Fruit fly (Drosophila melanogaster) whole organism, embryonic: ENCODE data around the gene Rbp1-like.

Experiments used
- ATbp ChIP-seq: fragments of 200-800 bp; sonication (Bioruptor generic); optimal IDR thresholded peaks from 2 replicates; lab custom pipeline; 2017; ENCODE audit warnings: missing biosample characterization, mild to moderate bottlenecking, missing genetic modification characterization, missing genetic modification reagents
- CG10274 ChIP-seq: fragments of 200-800 bp; sonication (Bioruptor generic); optimal IDR thresholded peaks from 3 replicates; lab custom pipeline; 2017; ENCODE audit warnings: missing biosample characterization, mild to moderate bottlenecking, missing genetic modification characterization
- CG10366 ChIP-seq: fragments of 200-800 bp; sonication (Bioruptor generic); IDR thresholded peaks from 2 replicates; pipeline ENCODE4 v1.3.6; 2022; ENCODE audit warnings: missing biosample characterization, missing genetic modification characterization
- CG11456 ChIP-seq: fragments of 200-800 bp; sonication (Bioruptor generic); IDR thresholded peaks from 3 replicates; pipeline ENCODE4 v1.3.6; 2022; ENCODE audit warnings: missing biosample characterization, missing genetic modification characterization
- CG11723 ChIP-seq: fragments of 200-800 bp; sonication (Bioruptor generic); optimal IDR thresholded peaks from 2 replicates; lab custom pipeline; 2017; ENCODE audit warnings: missing biosample characterization, mild to moderate bottlenecking, missing genetic modification characterization
- CG14860 ChIP-seq: fragments of 200-800 bp; sonication (Bioruptor generic); IDR thresholded peaks from 3 replicates; pipeline ENCODE4 v1.3.6; 2022; ENCODE audit warnings: missing biosample characterization, missing genetic modification characterization; ENCODE audit not compliant: partially characterized antibody
- CG15479 ChIP-seq: fragments of 200-800 bp; sonication (Bioruptor generic); optimal IDR thresholded peaks from 3 replicates; lab custom pipeline; 2019; ENCODE audit warnings: missing biosample characterization, mild to moderate bottlenecking, missing genetic modification characterization, moderate library complexity
- CG2116 ChIP-seq: fragments of 200-800 bp; sonication (Bioruptor generic); optimal IDR thresholded peaks from 3 replicates; lab custom pipeline; 2018; ENCODE audit warnings: missing biosample characterization, mild to moderate bottlenecking, missing genetic modification characterization
- CG32532 ChIP-seq: fragments of 200-800 bp; sonication (Bioruptor generic); IDR thresholded peaks from 2 replicates; pipeline ENCODE4 v1.3.6; 2022; ENCODE audit warnings: missing biosample characterization, missing genetic modification characterization
- CG34376 ChIP-seq: fragments of 200-800 bp; sonication (Bioruptor generic); optimal IDR thresholded peaks from 2 replicates; lab custom pipeline; 2018; ENCODE audit warnings: missing biosample characterization, mild to moderate bottlenecking, missing genetic modification characterization
- CG3995 ChIP-seq: fragments of 200-800 bp; sonication (Bioruptor generic); optimal IDR thresholded peaks from 3 replicates; lab custom pipeline; 2016; ENCODE audit warnings: missing biosample characterization, missing genetic modification characterization
- CG6175 ChIP-seq: fragments of 200-800 bp; sonication (Bioruptor generic); IDR thresholded peaks from 3 replicates; pipeline ENCODE4 v1.3.6; 2022; ENCODE audit warnings: missing biosample characterization, missing genetic modification characterization
- CG6254 ChIP-seq: fragments of 200-800 bp; sonication (Bioruptor generic); optimal IDR thresholded peaks from 3 replicates; lab custom pipeline; 2017; ENCODE audit warnings: mild to moderate bottlenecking, missing biosample characterization, missing genetic modification reagents, missing genetic modification characterization
- CG6791 ChIP-seq: fragments of 200-800 bp; sonication (Bioruptor generic); IDR thresholded peaks from 3 replicates; pipeline ENCODE4 v1.3.6; 2022; ENCODE audit warnings: missing biosample characterization, missing genetic modification characterization; ENCODE audit not compliant: partially characterized antibody
- CG7372 ChIP-seq: fragments of 200-800 bp; sonication (Bioruptor generic); IDR thresholded peaks from 2 replicates; pipeline ENCODE4 v1.3.6; 2022; ENCODE audit warnings: missing biosample characterization, missing genetic modification characterization
- Chrac-16 ChIP-seq: fragments of 200-800 bp; sonication (Bioruptor generic); optimal IDR thresholded peaks from 3 replicates; lab custom pipeline; 2016; ENCODE audit warnings: missing biosample characterization, missing genetic modification characterization
- CoRest ChIP-seq: fragments of 200-800 bp; sonication (Bioruptor generic); optimal IDR thresholded peaks from 3 replicates; lab custom pipeline; 2018; ENCODE audit warnings: missing biosample characterization, mild to moderate bottlenecking, missing genetic modification characterization, moderate library complexity
- Dbx ChIP-seq: fragments of 200-800 bp; sonication (Bioruptor generic); IDR thresholded peaks from 3 replicates; pipeline ENCODE4 v1.3.6; 2022; ENCODE audit warnings: missing biosample characterization, missing genetic modification characterization
- Drgx ChIP-seq: fragments of 200-800 bp; sonication (Bioruptor generic); IDR thresholded peaks from 2 replicates; pipeline ENCODE4 v1.3.6; 2022; ENCODE audit warnings: missing biosample characterization, missing genetic modification characterization
- E2f1 ChIP-seq: fragments of 200-800 bp; sonication (Bioruptor generic); IDR thresholded peaks from 2 replicates; pipeline ENCODE4 v1.3.6; 2022; ENCODE audit warnings: missing biosample characterization, missing genetic modification characterization
- E2f2 ChIP-seq: fragments of 200-800 bp; sonication (Bioruptor generic); IDR thresholded peaks from 2 replicates; pipeline ENCODE4 v1.3.6; 2022; ENCODE audit warnings: missing biosample characterization, missing genetic modification characterization
- Hmx ChIP-seq: fragments of 200-800 bp; sonication (Bioruptor generic); optimal IDR thresholded peaks from 2 replicates; lab custom pipeline; 2016; ENCODE audit warnings: missing biosample characterization, missing genetic modification characterization
- Neu2 ChIP-seq: fragments of 200-800 bp; sonication (Bioruptor generic); optimal IDR thresholded peaks from 3 replicates; lab custom pipeline; 2016; ENCODE audit warnings: missing biosample characterization, missing genetic modification characterization, borderline replicate concordance
- Nf-YA ChIP-seq: fragments of 200-800 bp; sonication (Bioruptor generic); IDR thresholded peaks from 2 replicates; pipeline ENCODE4 v1.3.6; 2022; ENCODE audit warnings: missing biosample characterization, missing genetic modification characterization
- Ptx1 ChIP-seq: fragments of 200-800 bp; sonication (Bioruptor generic); IDR thresholded peaks from 2 replicates; pipeline ENCODE4 v1.3.6; 2022; ENCODE audit warnings: missing biosample characterization, missing genetic modification characterization
- Sin3A ChIP-seq: fragments of >200 bp; optimal IDR thresholded peaks from 2 replicates; lab custom pipeline; 2018
- Sox102F ChIP-seq: fragments of 200-800 bp; sonication (Bioruptor generic); optimal IDR thresholded peaks from 2 replicates; lab custom pipeline; 2018; ENCODE audit warnings: missing biosample characterization, mild to moderate bottlenecking, missing genetic modification characterization, moderate library complexity
- Tbp ChIP-seq: fragments of >200 bp; optimal IDR thresholded peaks from 2 replicates; lab custom pipeline; 2018; ENCODE audit warnings: missing biosample characterization, missing genetic modification characterization
- YL-1 ChIP-seq: fragments of 200-800 bp; sonication (Bioruptor generic); optimal IDR thresholded peaks from 3 replicates; lab custom pipeline; 2017; ENCODE audit warnings: missing biosample characterization, mild to moderate bottlenecking, missing genetic modification characterization
- bcd ChIP-seq: fragments of 200-800 bp; sonication (Bioruptor generic); optimal IDR thresholded peaks from 2 replicates; lab custom pipeline; 2017; ENCODE audit warnings: missing biosample characterization, mild to moderate bottlenecking, missing genetic modification characterization
- btn ChIP-seq: fragments of 200-800 bp; sonication (Bioruptor generic); optimal IDR thresholded peaks from 2 replicates; lab custom pipeline; 2016; ENCODE audit warnings: missing biosample characterization, missing genetic modification characterization
- chm ChIP-seq: fragments of 200-800 bp; sonication (Bioruptor generic); IDR thresholded peaks from 2 replicates; pipeline ENCODE4 v1.3.6; 2022; ENCODE audit warnings: missing biosample characterization, missing genetic modification characterization
- croc ChIP-seq: fragments of 200-800 bp; sonication (Bioruptor generic); conservative IDR thresholded peaks from 3 replicates; pipeline ENCODE4 v1.3.6; 2022; ENCODE audit warnings: missing biosample characterization, missing genetic modification characterization
- crol ChIP-seq: fragments of 200-800 bp; sonication (Bioruptor generic); IDR thresholded peaks from 2 replicates; pipeline ENCODE4 v1.3.6; 2022; ENCODE audit warnings: missing biosample characterization, missing genetic modification characterization
- dysf ChIP-seq: fragments of 200-800 bp; sonication (Bioruptor generic); IDR thresholded peaks from 3 replicates; pipeline ENCODE4 v1.3.6; 2022; ENCODE audit warnings: missing biosample characterization, missing genetic modification characterization
- ems ChIP-seq: fragments of 200-800 bp; sonication (Bioruptor generic); optimal IDR thresholded peaks from 3 replicates; lab custom pipeline; 2016; ENCODE audit warnings: missing biosample characterization, missing genetic modification characterization
- en ChIP-seq: fragments of 200-800 bp; sonication (Bioruptor generic); optimal IDR thresholded peaks from 2 replicates; lab custom pipeline; 2016; ENCODE audit warnings: missing biosample characterization, missing genetic modification characterization
- esg ChIP-seq: fragments of 200-800 bp; sonication (Bioruptor generic); conservative IDR thresholded peaks from 2 replicates; pipeline ENCODE4 v1.3.6; 2022; ENCODE audit warnings: missing biosample characterization, missing genetic modification characterization
- fd64A ChIP-seq: fragments of 200-800 bp; sonication (Bioruptor generic); optimal IDR thresholded peaks from 3 replicates; lab custom pipeline; 2018; ENCODE audit warnings: missing biosample characterization, mild to moderate bottlenecking, missing genetic modification characterization
- hbn ChIP-seq: fragments of 200-800 bp; sonication (Bioruptor generic); IDR thresholded peaks from 2 replicates; pipeline ENCODE4 v1.3.6; 2022; ENCODE audit warnings: missing biosample characterization, missing genetic modification characterization; ENCODE audit not compliant: partially characterized antibody
- ind ChIP-seq: fragments of 200-800 bp; sonication (Bioruptor generic); optimal IDR thresholded peaks from 3 replicates; lab custom pipeline; 2016; ENCODE audit warnings: missing biosample characterization, missing genetic modification characterization
- jing ChIP-seq: fragments of 200-800 bp; sonication (Bioruptor generic); optimal IDR thresholded peaks from 2 replicates; lab custom pipeline; 2018; ENCODE audit warnings: missing biosample characterization, mild to moderate bottlenecking, missing genetic modification characterization
- lola ChIP-seq, 3 experiments: fragments of >200 bp in 2 of 3; fragments of 200-800 bp in 1 of 3; sonication (Bioruptor generic) in 1 of 3; optimal IDR thresholded peaks; 2 replicates each; lab custom pipeline; 2017 to 2019; ENCODE audit warnings: missing biosample characterization in 3 of 3, missing genetic modification characterization in 3 of 3, mild to moderate bottlenecking in 1 of 3, moderate library complexity in 1 of 3
- mam ChIP-seq: fragments of 200-800 bp; sonication (Bioruptor generic); optimal IDR thresholded peaks from 3 replicates; lab custom pipeline; 2016; ENCODE audit warnings: missing biosample characterization, missing genetic modification characterization
- org-1 ChIP-seq: fragments of 200-800 bp; sonication (Bioruptor generic); optimal IDR thresholded peaks from 2 replicates; lab custom pipeline; 2017; ENCODE audit warnings: missing biosample characterization, missing genetic modification characterization
- pnt ChIP-seq: fragments of 200-800 bp; sonication (Bioruptor generic); optimal IDR thresholded peaks from 3 replicates; lab custom pipeline; 2016; ENCODE audit warnings: missing biosample characterization, missing genetic modification characterization
- repo ChIP-seq: fragments of 200-800 bp; sonication (Bioruptor generic); optimal IDR thresholded peaks from 2 replicates; lab custom pipeline; 2016; ENCODE audit warnings: missing biosample characterization, missing genetic modification characterization
- sc ChIP-seq, 3 experiments: fragments of >200 bp in 2 of 3; fragments of 200-800 bp in 1 of 3; sonication (Bioruptor generic) in 1 of 3; optimal IDR thresholded peaks; 2 replicates in 2 of 3; 3 replicates in 1 of 3; lab custom pipeline; 2017; ENCODE audit warnings: mild to moderate bottlenecking in 1 of 3, missing biosample characterization in 1 of 3, missing genetic modification characterization in 1 of 3, missing genetic modification reagents in 1 of 3
- slou ChIP-seq: fragments of 200-800 bp; sonication (Bioruptor generic); optimal IDR thresholded peaks from 3 replicates; lab custom pipeline; 2016; ENCODE audit warnings: missing biosample characterization, missing genetic modification characterization
- tgo ChIP-seq: fragments of 200-800 bp; sonication (Bioruptor generic); IDR thresholded peaks from 3 replicates; pipeline ENCODE4 v1.3.6; 2022; ENCODE audit warnings: missing biosample characterization, missing genetic modification characterization
- tio ChIP-seq: fragments of 200-800 bp; sonication (Bioruptor generic); optimal IDR thresholded peaks from 2 replicates; lab custom pipeline; 2017; ENCODE audit warnings: missing biosample characterization, missing genetic modification characterization, inconsistent platforms
- toy ChIP-seq: fragments of 200-800 bp; sonication (Bioruptor generic); IDR thresholded peaks from 2 replicates; pipeline ENCODE4 v1.3.6; 2022; ENCODE audit warnings: missing biosample characterization, missing genetic modification characterization

Rbp1-like gene

DNA sequence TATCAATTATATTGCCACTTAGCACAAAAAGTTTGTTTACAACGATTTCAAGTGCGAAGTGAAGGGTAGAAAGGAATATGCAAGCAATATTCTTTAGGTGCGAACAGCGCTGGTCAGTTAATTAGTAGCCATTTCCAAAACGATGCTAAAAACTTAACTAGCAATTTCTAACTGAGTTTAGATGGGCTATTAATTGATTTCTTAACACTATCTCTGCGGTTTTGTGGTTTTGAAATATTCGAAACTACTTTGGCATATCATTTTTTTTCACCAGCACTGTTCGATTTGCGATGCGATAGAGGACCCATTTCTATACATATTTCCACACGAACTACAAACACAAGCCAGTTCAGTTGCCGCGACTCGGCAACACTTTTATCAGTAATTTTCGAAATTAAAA lies 8.2 kb downstream of the Rbp1-like start (continued):
- TF ChIP-seq Ptx1 (GFP tag; lab: Robert Waterston, UW) (no peak), Nf-YA (GFP tag; lab: Robert Waterston, UW) (no peak), tgo (GFP tag; lab: Robert Waterston, UW) (no peak), org-1 (no peak), ATbp (GFP tag; lab: Kevin White, UChicago) (no peak), CG14860 (GFP tag; lab: Robert Waterston, UW) (no peak), toy (GFP tag; lab: Robert Waterston, UW) (no peak), ems (GFP tag; lab: Kevin White, UChicago) (no peak), ind (GFP tag; lab: Kevin White, UChicago) (peak; percentile 3), Sox102F (no peak), CG32532 (GFP tag; lab: Robert Waterston, UW) (no peak; the same call in 1 of the 2 replicates), hbn (no peak), YL-1 (GFP tag; lab: Kevin White, UChicago) (no peak), fd64A (no peak), CG2116 (GFP tag; lab: Kevin White, UChicago) (no peak), esg (GFP tag; lab: Robert Waterston, UW) (no peak), Drgx (GFP tag; lab: Robert Waterston, UW) (peak; percentile 55), Tbp (GFP tag; lab: Kevin White, UChicago) (no peak), CG11456 (GFP tag; lab: Robert Waterston, UW) (0 out of 3 replicates have a peak, but pooled peaks have one; percentile 43), E2f1 (peak; percentile 17; the same call in 1 of the 2 replicates), bcd (GFP tag; lab: Kevin White, UChicago) (no peak), chm (GFP tag; lab: Robert Waterston, UW) (no peak), lola (GFP tag; optimal IDR thresholded peaks at IDR 0.05; lab: Kevin White, UChicago) (no peak), CG15479 (GFP tag; lab: Kevin White, UChicago) (no peak), CG7372 (no peak), Dbx (GFP tag; lab: Robert Waterston, UW) (0 out of 3 replicates have a peak, but pooled peaks have one; percentile 8), slou (GFP tag; lab: Kevin White, UChicago) (no peak), croc (no peak), pnt (GFP tag; lab: Kevin White, UChicago) (no peak), jing (GFP tag; lab: Kevin White, UChicago) (no peak), CoRest (no peak), btn (no peak), CG3995 (GFP tag; lab: Kevin White, UChicago) (no peak), Chrac-16 (GFP tag; lab: Kevin White, UChicago) (no peak), CG34376 (no peak), Hmx (GFP tag; lab: Kevin White, UChicago) (no peak), crol (GFP tag; lab: Robert Waterston, UW) (no peak), dysf (GFP tag; lab: Robert Waterston, UW) (no peak), CG6175 (GFP tag; lab: Robert Waterston, UW) (no peak), sc (optimal IDR thresholded peaks at IDR 0.05; lab: Kevin White, UChicago) (no peak), sc (GFP tag; optimal IDR thresholded peaks at IDR 0.05; lab: Kevin White, UChicago) (no peak), repo (GFP tag; lab: Kevin White, UChicago) (no peak), CG10274 (GFP tag; lab: Kevin White, UChicago) (no peak), mam (GFP tag; lab: Kevin White, UChicago) (peak; percentile 29), Neu2 (GFP tag; lab: Kevin White, UChicago) (no peak), en (GFP tag; lab: Kevin White, UChicago) (no peak), CG6254 (GFP tag; lab: Kevin White, UChicago) (no peak), CG11723 (GFP tag; lab: Kevin White, UChicago) (no peak), CG6791 (GFP tag; lab: Robert Waterston, UW) (no peak), E2f2 (GFP tag; lab: Robert Waterston, UW) (no peak), Sin3A (lab: Kevin White, UChicago) (no peak), CG10366 (GFP tag; lab: Robert Waterston, UW) (no peak), tio (GFP tag; lab: Kevin White, UChicago) (no peak)
